Fruit fly (Drosophila melanogaster) whole organism, prepupa: ENCODE results near the gene mib1.

ENCODE experiments used
- CG10631 ChIP-seq: fragments of 200-800 bp; sonication (Bioruptor generic); optimal IDR thresholded peaks from 2 replicates; lab custom pipeline; 2016; ENCODE audit warnings: missing biosample characterization, missing genetic modification characterization
- CG10669 ChIP-seq: fragments of 200-800 bp; sonication (Bioruptor generic); optimal IDR thresholded peaks from 3 replicates; lab custom pipeline; 2018; ENCODE audit warnings: missing biosample characterization, mild to moderate bottlenecking, missing genetic modification characterization, moderate library complexity
- CG11762 ChIP-seq: fragments of 200-800 bp; sonication (Bioruptor generic); optimal IDR thresholded peaks from 3 replicates; lab custom pipeline; 2016; ENCODE audit warnings: missing biosample characterization, missing genetic modification characterization; ENCODE audit not compliant: insufficient read depth
- CG11902 ChIP-seq: fragments of 200-800 bp; sonication (Bioruptor generic); optimal IDR thresholded peaks from 3 replicates; lab custom pipeline; 2016; ENCODE audit warnings: missing biosample characterization, missing genetic modification characterization
- CG15336 ChIP-seq: fragments of 200-800 bp; sonication (Bioruptor generic); IDR thresholded peaks from 2 replicates; pipeline ENCODE4 v1.3.6; 2022; ENCODE audit warnings: missing biosample characterization, missing genetic modification characterization
- CG1621 ChIP-seq: fragments of 200-800 bp; sonication (Bioruptor generic); optimal IDR thresholded peaks from 3 replicates; lab custom pipeline; 2018; ENCODE audit warnings: missing biosample characterization, mild to moderate bottlenecking, missing genetic modification characterization
- CG16779 ChIP-seq: fragments of 200-800 bp; sonication (Bioruptor generic); optimal IDR thresholded peaks from 3 replicates; lab custom pipeline; 2017; ENCODE audit warnings: missing biosample characterization, mild to moderate bottlenecking, missing genetic modification characterization
- CG32006 ChIP-seq: fragments of 200-800 bp; sonication (Bioruptor generic); optimal IDR thresholded peaks from 3 replicates; lab custom pipeline; 2017; ENCODE audit warnings: missing biosample characterization, mild to moderate bottlenecking, missing genetic modification characterization
- CG34406 ChIP-seq: fragments of 200-800 bp; sonication (Bioruptor generic); optimal IDR thresholded peaks from 3 replicates; lab custom pipeline; 2016; ENCODE audit warnings: missing biosample characterization, missing genetic modification characterization
- CG3919 ChIP-seq: fragments of 200-800 bp; sonication (Bioruptor generic); optimal IDR thresholded peaks from 3 replicates; lab custom pipeline; 2016; ENCODE audit warnings: missing biosample characterization, missing genetic modification characterization
- CG6163 ChIP-seq: fragments of 200-800 bp; sonication (Bioruptor generic); IDR thresholded peaks from 3 replicates; pipeline ENCODE4 v1.3.6; 2022; ENCODE audit warnings: missing biosample characterization, missing genetic modification characterization
- CG6276 ChIP-seq: fragments of 200-800 bp; sonication (Bioruptor generic); optimal IDR thresholded peaks from 2 replicates; lab custom pipeline; 2017; ENCODE audit warnings: missing biosample characterization, mild to moderate bottlenecking, missing genetic modification characterization
- CG6792 ChIP-seq: fragments of 200-800 bp; sonication (Bioruptor generic); optimal IDR thresholded peaks from 3 replicates; lab custom pipeline; 2016; ENCODE audit warnings: missing biosample characterization, missing genetic modification characterization
- CG6808 ChIP-seq: fragments of 200-800 bp; sonication (Bioruptor generic); optimal IDR thresholded peaks from 3 replicates; lab custom pipeline; 2017; ENCODE audit warnings: missing biosample characterization, missing genetic modification characterization, mild to moderate bottlenecking, moderate library complexity, missing genetic modification reagents
- CG6854 ChIP-seq: fragments of 200-800 bp; sonication (Bioruptor generic); optimal IDR thresholded peaks from 2 replicates; lab custom pipeline; 2017; ENCODE audit warnings: missing biosample characterization, mild to moderate bottlenecking, missing genetic modification characterization
- CG7368 ChIP-seq: fragments of 200-800 bp; sonication (Bioruptor generic); optimal IDR thresholded peaks from 3 replicates; lab custom pipeline; 2016; ENCODE audit warnings: missing biosample characterization, missing genetic modification characterization
- CG8119 ChIP-seq: fragments of 200-800 bp; sonication (Bioruptor generic); IDR thresholded peaks from 3 replicates; pipeline ENCODE4 v1.3.6; 2022; ENCODE audit warnings: missing biosample characterization, missing genetic modification characterization
- CG8319 ChIP-seq: fragments of 200-800 bp; sonication (Bioruptor generic); optimal IDR thresholded peaks from 3 replicates; lab custom pipeline; 2016; ENCODE audit warnings: missing biosample characterization, missing genetic modification characterization
- CG8632 ChIP-seq: fragments of 200-800 bp; sonication (Bioruptor generic); optimal IDR thresholded peaks from 3 replicates; lab custom pipeline; 2016; ENCODE audit warnings: missing biosample characterization, missing genetic modification characterization
- CG9139 ChIP-seq: fragments of 200-800 bp; sonication (Bioruptor generic); optimal IDR thresholded peaks from 3 replicates; lab custom pipeline; 2017; ENCODE audit warnings: missing biosample characterization, mild to moderate bottlenecking, missing genetic modification characterization
- Eip75B ChIP-seq: fragments of 200-800 bp; sonication (Bioruptor generic); optimal IDR thresholded peaks from 3 replicates; lab custom pipeline; 2016; ENCODE audit warnings: missing biosample characterization, missing genetic modification characterization
- Eip78C ChIP-seq: fragments of 200-800 bp; sonication (Bioruptor generic); peaks from one replicate; lab custom pipeline; 2016; ENCODE audit warnings: missing biosample characterization, missing genetic modification characterization
- Eip93F ChIP-seq: fragments of 200-800 bp; sonication (Bioruptor generic); optimal IDR thresholded peaks from 2 replicates; lab custom pipeline; 2016; ENCODE audit warnings: missing biosample characterization, mild to moderate bottlenecking, missing genetic modification characterization
- Ets21C ChIP-seq: fragments of 200-800 bp; sonication (Bioruptor generic); optimal IDR thresholded peaks from 3 replicates; lab custom pipeline; 2016; ENCODE audit warnings: missing biosample characterization, missing genetic modification characterization
- Gug ChIP-seq: fragments of 200-800 bp; sonication (Bioruptor generic); IDR thresholded peaks from 2 replicates; pipeline ENCODE4 v1.3.6; 2022; ENCODE audit warnings: missing biosample characterization, missing genetic modification characterization
- Hr38 ChIP-seq: sonication (Bioruptor generic); optimal IDR thresholded peaks from 2 replicates; lab custom pipeline; 2016; ENCODE audit warnings: missing biosample characterization, missing genetic modification characterization
- Hr4 ChIP-seq: fragments of 200-800 bp; sonication (Bioruptor generic); optimal IDR thresholded peaks from 3 replicates; lab custom pipeline; 2016; ENCODE audit warnings: missing biosample characterization, missing genetic modification characterization
- Met ChIP-seq: fragments of 200-800 bp; sonication (Bioruptor generic); optimal IDR thresholded peaks from 3 replicates; lab custom pipeline; 2016; ENCODE audit warnings: missing biosample characterization, missing genetic modification characterization
- OdsH ChIP-seq: fragments of 200-800 bp; sonication (Bioruptor generic); optimal IDR thresholded peaks from 3 replicates; lab custom pipeline; 2016; ENCODE audit warnings: missing biosample characterization, missing genetic modification characterization
- Sox14 ChIP-seq: fragments of 200-800 bp; sonication (Bioruptor generic); optimal IDR thresholded peaks from 3 replicates; lab custom pipeline; 2016; ENCODE audit warnings: missing biosample characterization, missing genetic modification characterization
- Sox15 ChIP-seq: fragments of 200-800 bp; sonication (Bioruptor generic); optimal IDR thresholded peaks from 3 replicates; lab custom pipeline; 2016; ENCODE audit warnings: missing biosample characterization, missing genetic modification characterization
- acj6 ChIP-seq: fragments of 200-800 bp; sonication (Bioruptor generic); optimal IDR thresholded peaks from 3 replicates; lab custom pipeline; 2016; ENCODE audit warnings: missing biosample characterization, missing genetic modification characterization
- cyc ChIP-seq: fragments of 200-800 bp; sonication (Bioruptor generic); optimal IDR thresholded peaks from 3 replicates; lab custom pipeline; 2016; ENCODE audit warnings: missing biosample characterization, missing genetic modification characterization
- dac ChIP-seq: fragments of 200-800 bp; sonication (Bioruptor generic); optimal IDR thresholded peaks from 2 replicates; lab custom pipeline; 2017; ENCODE audit warnings: missing biosample characterization, mild to moderate bottlenecking, missing genetic modification characterization
- dsx ChIP-seq: fragments of 200-800 bp; optimal IDR thresholded peaks from 3 replicates; lab custom pipeline; 2019; ENCODE audit warnings: missing biosample characterization, mild to moderate bottlenecking, missing genetic modification characterization, moderate library complexity; ENCODE audit not compliant: poor library complexity, severe bottlenecking
- eg ChIP-seq: fragments of 200-800 bp; sonication (Bioruptor generic); IDR thresholded peaks from 3 replicates; pipeline ENCODE4 v1.3.6; 2022; ENCODE audit warnings: missing biosample characterization, missing genetic modification characterization
- esn ChIP-seq: fragments of 200-800 bp; sonication (Bioruptor generic); optimal IDR thresholded peaks from 2 replicates; lab custom pipeline; 2016; ENCODE audit warnings: missing biosample characterization, mild to moderate bottlenecking, missing genetic modification characterization, moderate library complexity
- fd85E ChIP-seq: fragments of 200-800 bp; sonication (Bioruptor generic); optimal IDR thresholded peaks from 3 replicates; lab custom pipeline; 2016; ENCODE audit warnings: missing biosample characterization, missing genetic modification characterization
- fkh ChIP-seq: fragments of 200-800 bp; sonication (Bioruptor generic); optimal IDR thresholded peaks from 3 replicates; lab custom pipeline; 2017; ENCODE audit warnings: missing biosample characterization, mild to moderate bottlenecking, missing genetic modification characterization, moderate library complexity
- net ChIP-seq: fragments of 200-800 bp; sonication (Bioruptor generic); optimal IDR thresholded peaks from 3 replicates; lab custom pipeline; 2016; ENCODE audit warnings: missing biosample characterization, missing genetic modification characterization
- pdm3 ChIP-seq: fragments of 200-800 bp; sonication (Bioruptor generic); optimal IDR thresholded peaks from 3 replicates; lab custom pipeline; 2016; ENCODE audit warnings: missing biosample characterization, missing genetic modification characterization
- salr ChIP-seq, 2 experiments: fragments of 200-800 bp; sonication (Bioruptor generic); optimal IDR thresholded peaks; 3 replicates each; lab custom pipeline; 2016 to 2018; ENCODE audit warnings: missing biosample characterization in 2 of 2, missing genetic modification characterization in 2 of 2, mild to moderate bottlenecking in 1 of 2
- spab ChIP-seq: fragments of 200-800 bp; sonication (Bioruptor generic); optimal IDR thresholded peaks from 2 replicates; lab custom pipeline; 2017; ENCODE audit warnings: missing biosample characterization, mild to moderate bottlenecking, missing genetic modification characterization, missing genetic modification reagents
- ss ChIP-seq, 2 experiments: fragments of 200-800 bp; sonication (Bioruptor generic); optimal IDR thresholded peaks; 2 replicates in 1 of 2; 3 replicates in 1 of 2; lab custom pipeline; 2017 to 2018; ENCODE audit warnings: mild to moderate bottlenecking in 2 of 2, missing biosample characterization in 2 of 2, missing genetic modification characterization in 2 of 2, moderate library complexity in 1 of 2
- svp ChIP-seq: fragments of 200-800 bp; sonication (Bioruptor generic); peaks from one replicate; lab custom pipeline; 2016; ENCODE audit warnings: missing biosample characterization, missing genetic modification characterization
- topi ChIP-seq: fragments of 200-800 bp; sonication (Bioruptor generic); optimal IDR thresholded peaks from 3 replicates; lab custom pipeline; 2016; ENCODE audit warnings: missing biosample characterization, missing genetic modification characterization
- vri ChIP-seq: fragments of 200-800 bp; sonication (Bioruptor generic); optimal IDR thresholded peaks from 3 replicates; lab custom pipeline; 2016; ENCODE audit warnings: missing biosample characterization, mild to moderate bottlenecking, missing genetic modification characterization

The mib1 gene

DNA sequence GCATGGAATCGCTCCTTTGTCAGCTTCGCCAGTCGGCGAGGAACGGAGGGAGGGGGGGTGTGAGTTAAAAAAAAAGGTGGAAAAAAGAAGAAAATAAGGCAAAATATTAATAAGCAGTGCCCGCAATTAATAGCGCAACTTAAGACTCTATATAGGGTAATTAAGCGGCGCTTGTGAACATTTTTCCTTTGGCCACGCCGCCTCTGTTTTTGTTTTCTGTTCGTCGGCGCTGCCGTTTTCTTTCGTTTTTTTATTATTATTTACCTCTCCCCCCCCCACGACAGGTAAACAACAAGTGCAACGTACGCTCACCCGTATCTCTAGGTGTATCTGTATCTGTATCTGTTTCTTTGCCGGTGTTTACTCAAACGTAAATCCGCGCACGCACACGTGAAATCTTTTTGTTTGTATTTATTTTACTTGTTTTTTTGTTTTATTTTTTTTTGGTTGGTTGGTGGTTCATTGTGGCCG, 15.6 kb upstream of the mib1 start (continued):
- peak; percentile 2 for TF ChIP-seq Eip93F
- TF ChIP-seq dac (GFP tag; lab: Kevin White, UChicago), result peak; percentile 62
- peak; percentile 56 for TF ChIP-seq esn (GFP tag; lab: Kevin White, UChicago)
- TF ChIP-seq CG32006, result peak; percentile 64
- no peak for TF ChIP-seq vri (GFP tag; lab: Kevin White, UChicago)
- TF ChIP-seq Ets21C (GFP tag; lab: Kevin White, UChicago), result peak; percentile 17
- TF ChIP-seq topi, result peak; percentile 49
- peak; percentile 65 for TF ChIP-seq Hr4
- TF ChIP-seq eg (GFP tag; lab: Robert Waterston, UW), result peak; percentile 91
- peak; percentile 65 for TF ChIP-seq CG6792 (GFP tag; lab: Kevin White, UChicago)
- TF ChIP-seq CG15336, result peak; percentile 82
- peak; percentile 8 for TF ChIP-seq dsx

DNA sequence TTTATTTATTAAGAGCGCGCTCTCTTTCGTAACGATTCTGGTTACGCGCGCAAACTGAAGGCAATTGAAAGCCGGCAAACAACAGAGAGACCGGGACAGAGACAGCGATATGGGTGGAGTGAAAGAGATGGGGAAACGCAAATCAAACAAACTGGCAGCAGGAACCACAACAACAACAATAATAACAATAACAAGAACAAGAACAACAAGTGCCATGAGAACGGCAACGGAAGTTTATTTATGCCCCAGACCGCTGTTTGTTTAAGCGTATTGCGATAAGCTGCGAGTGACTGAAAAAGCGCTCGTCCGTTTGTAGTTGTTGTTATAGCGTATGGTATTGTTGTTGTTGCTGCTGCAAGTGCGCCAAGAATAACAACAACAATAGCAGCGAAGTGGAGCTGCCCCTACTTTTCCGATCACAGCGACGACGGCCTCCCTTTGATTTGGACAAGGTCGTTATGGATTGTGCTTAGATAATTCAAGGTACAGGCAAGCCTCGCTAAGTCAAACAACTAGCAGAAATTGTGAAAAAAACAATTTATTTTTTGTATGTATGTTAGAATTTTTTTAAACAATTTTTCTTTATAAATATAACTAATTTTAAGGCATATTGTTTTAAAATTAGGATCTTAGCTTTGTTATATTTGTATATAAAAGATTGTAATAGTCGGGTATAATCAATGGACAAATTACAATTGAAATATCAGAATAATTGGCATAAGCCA, 14.6 kb upstream of the mib1 start:
- TF ChIP-seq CG11762 (peak; percentile 28), CG16779 (tag; lab: Kevin White, UChicago) (peak; percentile 58), CG6854 (GFP tag; lab: Kevin White, UChicago) (peak; percentile 97), CG3919 (GFP tag; lab: Kevin White, UChicago) (peak; percentile 46), CG34406 (GFP tag; lab: Kevin White, UChicago) (peak; percentile 44), fd85E (no peak), fkh (GFP tag; lab: Kevin White, UChicago) (peak; percentile 99), CG6808 (GFP tag; lab: Kevin White, UChicago) (peak; percentile 40), eg (GFP tag; lab: Robert Waterston, UW) (0 out of 3 replicates have a peak, but pooled peaks have one; percentile 30), Sox15 (GFP tag; lab: Kevin White, UChicago) (no peak), vri (GFP tag; lab: Kevin White, UChicago) (peak; percentile 13), CG1621 (tag; lab: Kevin White, UChicago) (peak; percentile 32), svp (GFP tag; lab: Kevin White, UChicago) (peak; percentile 29), esn (GFP tag; lab: Kevin White, UChicago) (peak; percentile 45), Met (GFP tag; lab: Kevin White, UChicago) (peak; percentile 15), CG32006 (peak; percentile 9), CG8632 (peak; percentile 49), spab (GFP tag; lab: Kevin White, UChicago) (no peak), CG15336 (no peak), Ets21C (GFP tag; lab: Kevin White, UChicago) (no peak), salr (GFP tag; optimal IDR thresholded peaks at IDR 0.05; lab: Kevin White, UChicago) (peak in 1 of 2 experiments; percentile 33), Gug (GFP tag; lab: Robert Waterston, UW) (no peak), Eip78C (GFP tag; lab: Kevin White, UChicago) (peak; percentile 79), CG8119 (GFP tag; lab: Robert Waterston, UW) (no peak), CG8319 (GFP tag; lab: Kevin White, UChicago) (no peak), CG6792 (GFP tag; lab: Kevin White, UChicago) (peak; percentile 32), CG10631 (peak; percentile 28), CG6276 (GFP tag; lab: Kevin White, UChicago) (no peak), cyc (no peak), net (GFP tag; lab: Kevin White, UChicago) (peak; percentile 42), CG9139 (GFP tag; lab: Kevin White, UChicago) (peak; percentile 51), ss (GFP tag; optimal IDR thresholded peaks at IDR 0.05; lab: Kevin White, UChicago) (peak; percentile 41 to 62), CG6163 (GFP tag; lab: Robert Waterston, UW) (peak; percentile 79), Hr38 (GFP tag; lab: Kevin White, UChicago) (no peak), CG10669 (GFP tag; lab: Kevin White, UChicago) (peak; percentile 45), Eip75B (GFP tag; lab: Kevin White, UChicago) (peak; percentile 12), OdsH (GFP tag; lab: Kevin White, UChicago) (peak; percentile 6), CG11902 (GFP tag; lab: Kevin White, UChicago) (no peak), CG7368 (GFP tag; lab: Kevin White, UChicago) (peak; percentile 39), dsx (no peak), Sox14 (peak; percentile 11), pdm3 (GFP tag; lab: Kevin White, UChicago) (peak; percentile 27), acj6 (peak; percentile 31)
